Worm (Caenorhabditis elegans) whole organism, mixed stage, embryonic: ENCODE data around the gene Y39E4A.1.
A peak's percentile ranks its signal among the peaks of the same experiment; 100 is the strongest.

Experiments used
- M03D4.4 ChIP-seq: sonication (generic microtip); optimal IDR thresholded peaks from 2 replicates; lab custom pipeline; 2017; ENCODE audit warnings: mild to moderate bottlenecking, missing genetic modification characterization, missing compliant biosample characterization
- bed-3 ChIP-seq: fragments of 200-800 bp; sonication (Bioruptor generic); optimal IDR thresholded peaks from 3 replicates; lab custom pipeline; 2018; ENCODE audit warnings: mild to moderate bottlenecking, missing genetic modification characterization, moderate library complexity, missing compliant biosample characterization
- blmp-1 ChIP-seq: fragments of 150-350 bp; optimal IDR thresholded peaks from 2 replicates; lab custom pipeline; 2014; ENCODE audit warnings: missing biosample characterization, missing genetic modification characterization
- ceh-39 ChIP-seq: fragments of 150-350 bp; optimal IDR thresholded peaks from 2 replicates; lab custom pipeline; 2014; ENCODE audit warnings: missing biosample characterization, missing genetic modification characterization
- ceh-43 ChIP-seq: fragments of 200-800 bp; sonication (Bioruptor generic); optimal IDR thresholded peaks from 2 replicates; lab custom pipeline; 2018; ENCODE audit warnings: mild to moderate bottlenecking, missing genetic modification characterization, moderate library complexity, missing compliant biosample characterization
- ceh-83 ChIP-seq: fragments of 200-800 bp; sonication (Bioruptor generic); optimal IDR thresholded peaks from 2 replicates; lab custom pipeline; 2018; ENCODE audit warnings: mild to moderate bottlenecking, missing genetic modification characterization, missing compliant biosample characterization
- ces-1 ChIP-seq: fragments of 150-350 bp; optimal IDR thresholded peaks from 2 replicates; lab custom pipeline; 2014; ENCODE audit warnings: missing biosample characterization, missing genetic modification reagents, missing genetic modification characterization
- cnd-1 ChIP-seq: fragments of 200-800 bp; sonication (Bioruptor generic); optimal IDR thresholded peaks from 2 replicates; lab custom pipeline; 2018; ENCODE audit warnings: mild to moderate bottlenecking, missing genetic modification characterization, missing compliant biosample characterization
- drap-1 ChIP-seq: fragments of 200-800 bp; sonication (Bioruptor generic); optimal IDR thresholded peaks from 3 replicates; lab custom pipeline; 2018; ENCODE audit warnings: mild to moderate bottlenecking, missing genetic modification characterization, missing compliant biosample characterization
- elt-1 ChIP-seq: sonication (generic microtip); optimal IDR thresholded peaks from 2 replicates; lab custom pipeline; 2017; ENCODE audit warnings: missing genetic modification characterization, mild to moderate bottlenecking, missing compliant biosample characterization, antibody characterized with exemption, moderate library complexity, borderline replicate concordance; ENCODE audit not compliant: insufficient read depth
- elt-3 ChIP-seq: fragments of 150-350 bp; optimal IDR thresholded peaks from 2 replicates; lab custom pipeline; 2014; ENCODE audit warnings: missing biosample characterization, missing genetic modification characterization
- flh-1 ChIP-seq: fragments of 200-800 bp; sonication (Bioruptor generic); optimal IDR thresholded peaks from 2 replicates; lab custom pipeline; 2018; ENCODE audit warnings: mild to moderate bottlenecking, missing genetic modification characterization, moderate library complexity, missing compliant biosample characterization
- ham-2 ChIP-seq: fragments of 200-800 bp; sonication (Bioruptor generic); optimal IDR thresholded peaks from 2 replicates; lab custom pipeline; 2018; ENCODE audit warnings: mild to moderate bottlenecking, missing genetic modification characterization, missing compliant biosample characterization
- hlh-1 ChIP-seq: fragments of 150-350 bp; optimal IDR thresholded peaks from 2 replicates; lab custom pipeline; 2014; ENCODE audit warnings: missing biosample characterization, missing genetic modification reagents, missing genetic modification characterization
- lin-13 ChIP-seq: fragments of 150-350 bp; optimal IDR thresholded peaks from 2 replicates; lab custom pipeline; 2014; ENCODE audit warnings: missing biosample characterization, missing genetic modification characterization
- lin-32 ChIP-seq: fragments of 200-800 bp; sonication (Bioruptor generic); optimal IDR thresholded peaks from 2 replicates; lab custom pipeline; 2018; ENCODE audit warnings: mild to moderate bottlenecking, missing genetic modification characterization, missing compliant biosample characterization
- lsy-2 ChIP-seq: fragments of 150-350 bp; optimal IDR thresholded peaks from 2 replicates; lab custom pipeline; 2014; ENCODE audit warnings: missing biosample characterization, missing genetic modification characterization
- mab-5 ChIP-seq: fragments of 150-350 bp; optimal IDR thresholded peaks from 2 replicates; lab custom pipeline; 2014; ENCODE audit warnings: missing biosample characterization, missing genetic modification characterization
- mep-1 ChIP-seq: fragments of 150-350 bp; optimal IDR thresholded peaks from 2 replicates; lab custom pipeline; 2017; ENCODE audit warnings: missing biosample characterization, missing genetic modification reagents, missing genetic modification characterization, inconsistent platforms
- mls-2 ChIP-seq: sonication (generic microtip); optimal IDR thresholded peaks from 2 replicates; lab custom pipeline; 2016; ENCODE audit warnings: mild to moderate bottlenecking, missing genetic modification characterization, moderate library complexity, missing compliant biosample characterization
- nhr-12 ChIP-seq: fragments of 150-350 bp; optimal IDR thresholded peaks from 2 replicates; lab custom pipeline; 2014; ENCODE audit warnings: missing biosample characterization, missing genetic modification characterization
- nhr-2 ChIP-seq: fragments of 150-350 bp; optimal IDR thresholded peaks from 2 replicates; lab custom pipeline; 2014; ENCODE audit warnings: missing biosample characterization, missing genetic modification characterization
- nhr-237 ChIP-seq: fragments of 150-350 bp; optimal IDR thresholded peaks from 2 replicates; lab custom pipeline; 2014; ENCODE audit warnings: missing biosample characterization, missing genetic modification characterization
- nhr-28 ChIP-seq: fragments of 150-350 bp; optimal IDR thresholded peaks from 2 replicates; lab custom pipeline; 2014; ENCODE audit warnings: missing biosample characterization, missing genetic modification characterization
- nhr-76 ChIP-seq: sonication (generic microtip); optimal IDR thresholded peaks from 2 replicates; lab custom pipeline; 2017; ENCODE audit warnings: missing biosample characterization, missing genetic modification characterization
- pha-4 ChIP-seq: fragments of 150-350 bp; optimal IDR thresholded peaks from 2 replicates; lab custom pipeline; 2018; ENCODE audit warnings: missing biosample characterization, missing genetic modification reagents, missing genetic modification characterization
- sem-2 ChIP-seq: fragments of 200-800 bp; sonication (Bioruptor generic); optimal IDR thresholded peaks from 2 replicates; lab custom pipeline; 2018; ENCODE audit warnings: mild to moderate bottlenecking, missing genetic modification characterization, missing compliant biosample characterization
- snpc-4 ChIP-seq: fragments of 150-350 bp; optimal IDR thresholded peaks from 2 replicates; lab custom pipeline; 2014; ENCODE audit warnings: missing biosample characterization, missing genetic modification characterization
- sptf-1 ChIP-seq: sonication (generic microtip); optimal IDR thresholded peaks from 2 replicates; lab custom pipeline; 2017; ENCODE audit warnings: mild to moderate bottlenecking, missing genetic modification characterization, moderate library complexity, missing compliant biosample characterization
- tbx-8 ChIP-seq: fragments of 200-800 bp; sonication (Bioruptor generic); optimal IDR thresholded peaks from 2 replicates; lab custom pipeline; 2018; ENCODE audit warnings: mild to moderate bottlenecking, missing genetic modification characterization, moderate library complexity, missing compliant biosample characterization
- unc-120 ChIP-seq: sonication (generic microtip); optimal IDR thresholded peaks from 2 replicates; lab custom pipeline; 2017; ENCODE audit warnings: missing genetic modification characterization, missing compliant biosample characterization; ENCODE audit not compliant: poor library complexity, severe bottlenecking
- unc-39 ChIP-seq: fragments of 150-350 bp; optimal IDR thresholded peaks from 2 replicates; lab custom pipeline; 2014; ENCODE audit warnings: missing biosample characterization, missing genetic modification characterization
- unc-62 ChIP-seq: fragments of 150-350 bp; optimal IDR thresholded peaks from 2 replicates; lab custom pipeline; 2014; ENCODE audit warnings: missing biosample characterization, missing genetic modification reagents, missing genetic modification characterization
- zip-8 ChIP-seq: fragments of 150-350 bp; optimal IDR thresholded peaks from 2 replicates; lab custom pipeline; 2014; ENCODE audit warnings: missing biosample characterization, missing genetic modification characterization
- ztf-11 ChIP-seq: fragments of 150-350 bp; optimal IDR thresholded peaks from 2 replicates; lab custom pipeline; 2014; ENCODE audit warnings: missing biosample characterization, missing genetic modification characterization

Y39E4A.1 gene

DNA sequence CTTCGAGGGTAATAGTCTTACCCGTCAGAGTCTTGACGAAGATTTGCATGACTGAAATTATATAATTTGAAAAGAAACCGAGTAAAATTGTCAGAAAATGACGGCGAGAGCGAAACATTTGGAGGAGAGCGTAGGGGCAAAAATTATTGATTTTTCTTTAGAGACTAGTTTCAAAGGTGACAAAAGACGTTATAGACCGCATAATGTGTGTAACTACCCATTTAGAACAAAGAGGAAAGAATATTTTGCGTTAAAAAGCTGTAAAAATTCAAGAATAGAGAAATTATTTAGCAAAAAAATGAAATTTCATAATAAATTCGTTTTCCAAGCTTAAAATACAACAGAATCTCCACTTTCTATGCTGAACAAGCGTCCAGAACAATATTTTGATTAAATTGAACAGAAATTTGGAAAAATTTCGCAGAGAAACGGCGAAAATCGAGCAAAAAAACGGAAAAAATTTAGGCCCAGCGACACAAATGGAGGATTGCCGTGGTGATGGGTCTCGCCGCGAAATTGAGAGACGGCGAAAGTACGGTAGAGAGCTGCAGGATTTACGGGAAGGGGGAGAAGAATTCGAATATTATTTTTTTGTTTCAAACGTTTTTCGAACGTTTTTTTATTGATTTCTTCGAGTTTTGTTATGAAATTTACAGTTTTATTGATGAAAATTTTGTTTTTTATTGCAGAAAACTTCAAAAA is 27.4 kb downstream of the Y39E4A.1 start, which contains the start of the genes ubq-2 and frg-1:
Gene ubq-2, minus strand, starts transcription at position 51 of the 702 bp plus-strand sequence.
Gene frg-1, plus strand, starts transcription at position 690 of the 702 bp plus-strand sequence.
- TF ChIP-seq unc-62 (GFP tag; lab: Kevin White, UChicago) = no peak
- TF ChIP-seq nhr-12 = no peak
- TF ChIP-seq lin-32 (GFP tag; lab: Kevin White, UChicago) = no peak
- TF ChIP-seq drap-1 (GFP tag; lab: Kevin White, UChicago) = no peak
- no peak for TF ChIP-seq cnd-1 (tag; lab: Kevin White, UChicago)
- peak; percentile 10 for TF ChIP-seq mls-2 (tag; lab: Kevin White, UChicago)
- no peak for TF ChIP-seq ceh-39 (tag; lab: Kevin White, UChicago)
- TF ChIP-seq zip-8 (tag; lab: Kevin White, UChicago) = no peak
- no peak for TF ChIP-seq tbx-8
- no peak for TF ChIP-seq nhr-28
- TF ChIP-seq hlh-1 = peak; percentile 11
- no peak for TF ChIP-seq M03D4.4
- TF ChIP-seq ces-1 (GFP tag; lab: Kevin White, UChicago) = peak; percentile 10
- peak; percentile 98 for TF ChIP-seq lsy-2 (tag; lab: Kevin White, UChicago)
- TF ChIP-seq snpc-4 (tag; lab: Kevin White, UChicago) = no peak
- no peak for TF ChIP-seq ham-2 (GFP tag; lab: Kevin White, UChicago)
- TF ChIP-seq elt-3 (tag; lab: Kevin White, UChicago) = no peak
- TF ChIP-seq sptf-1 (tag; lab: Kevin White, UChicago) = no peak
- TF ChIP-seq sem-2 (GFP tag; lab: Kevin White, UChicago) = no peak
- TF ChIP-seq bed-3 = no peak
- TF ChIP-seq ceh-83 (GFP tag; lab: Kevin White, UChicago) = no peak
- peak; percentile 60 for TF ChIP-seq pha-4 (tag; lab: Kevin White, UChicago)
- no peak for TF ChIP-seq ztf-11 (tag; lab: Kevin White, UChicago)
- peak; percentile 19 for TF ChIP-seq mep-1 (tag; lab: Kevin White, UChicago)
- no peak for TF ChIP-seq nhr-2 (tag; lab: Kevin White, UChicago)
- TF ChIP-seq unc-39 (tag; lab: Kevin White, UChicago) = no peak
- no peak for TF ChIP-seq elt-1 (tag; lab: Kevin White, UChicago)
- no peak for TF ChIP-seq blmp-1 (tag; lab: Kevin White, UChicago)
- TF ChIP-seq mab-5 (tag; lab: Kevin White, UChicago) = no peak
- peak; percentile 12 for TF ChIP-seq unc-120 (tag; lab: Kevin White, UChicago)
- TF ChIP-seq flh-1 (GFP tag; lab: Kevin White, UChicago) = no peak
- TF ChIP-seq ceh-43 (GFP tag; lab: Kevin White, UChicago) = no peak
- peak; percentile 76 for TF ChIP-seq lin-13
- peak; percentile 71 for TF ChIP-seq nhr-237 (tag; lab: Kevin White, UChicago)
- TF ChIP-seq nhr-76 = no peak

DNA sequence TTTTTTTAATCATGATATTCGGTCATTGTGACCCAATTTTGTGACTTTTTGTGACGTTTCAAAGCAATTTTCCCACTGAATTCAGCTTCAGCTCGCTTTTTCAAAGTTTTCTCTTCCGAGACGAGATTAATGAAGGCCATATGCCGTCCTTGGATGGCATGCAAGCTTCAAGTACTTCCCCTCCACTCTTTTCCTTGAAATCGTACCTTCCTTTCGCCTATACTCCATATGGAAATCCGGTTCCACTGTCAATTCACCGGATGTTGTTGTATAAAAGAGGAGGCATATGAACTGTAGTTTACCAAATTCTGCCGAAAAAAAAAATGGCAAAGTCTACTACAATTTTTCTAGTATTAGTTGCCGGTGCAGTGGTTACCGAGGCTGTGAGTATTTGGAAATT is 29.6 kb downstream of the Y39E4A.1 start, which contains the start of gene ZK1010.4:
Gene ZK1010.4, plus strand, starts transcription at position 301 of the 400 bp plus-strand sequence.
- TF ChIP-seq ham-2 (GFP tag; lab: Kevin White, UChicago) (no peak), lin-32 (GFP tag; lab: Kevin White, UChicago) (no peak), sptf-1 (tag; lab: Kevin White, UChicago) (no peak), blmp-1 (tag; lab: Kevin White, UChicago) (no peak), ceh-43 (GFP tag; lab: Kevin White, UChicago) (no peak), elt-1 (tag; lab: Kevin White, UChicago) (no peak), mls-2 (tag; lab: Kevin White, UChicago) (no peak), drap-1 (GFP tag; lab: Kevin White, UChicago) (no peak), snpc-4 (tag; lab: Kevin White, UChicago) (no peak), ceh-83 (GFP tag; lab: Kevin White, UChicago) (no peak), tbx-8 (no peak), nhr-28 (no peak), ceh-39 (tag; lab: Kevin White, UChicago) (no peak), lin-13 (no peak), hlh-1 (no peak), nhr-12 (no peak), M03D4.4 (no peak)

DNA sequence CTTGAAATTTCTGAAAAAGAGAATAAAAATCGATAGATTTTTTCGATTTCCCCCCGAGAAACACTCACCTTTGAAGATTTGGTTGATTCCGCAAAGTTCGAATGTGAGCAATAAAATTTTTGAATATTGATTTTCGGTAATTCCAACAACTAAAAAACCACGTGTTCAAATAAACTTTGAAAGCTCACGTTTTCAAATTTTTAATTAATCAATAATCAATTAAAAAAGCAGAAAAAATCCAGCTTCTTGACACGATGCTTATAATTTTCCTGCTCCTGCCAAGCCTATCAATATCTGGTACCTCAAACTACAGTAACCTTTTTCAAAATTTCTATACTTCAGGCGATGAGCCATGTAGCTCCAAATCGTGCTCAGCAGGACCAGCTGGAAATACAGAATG is 36.2 kb downstream of the Y39E4A.1 start, which contains the start of gene ZK1010.5:
Gene ZK1010.5, minus strand, starts transcription at position 101 of the 400 bp plus-strand sequence.
- TF ChIP-seq cnd-1 (tag; lab: Kevin White, UChicago) = no peak
- no peak for TF ChIP-seq flh-1 (GFP tag; lab: Kevin White, UChicago)
- no peak for TF ChIP-seq unc-120 (tag; lab: Kevin White, UChicago)
